Fruit fly (Drosophila melanogaster): ENCODE results near the gene Vml.

Vml gene

dm6 chrX:2296230-2297044, 20.8 kb downstream of the Vml start (continued):
- TF ChIP-seq CG9215 (GFP tag; IDR thresholded peaks at IDR 0.05) (peak; percentile 85), Xbp1 (GFP tag; optimal IDR thresholded peaks at IDR 0.05) (peak; percentile 92), mld (GFP tag; IDR thresholded peaks at IDR 0.05; ENCODE audit: partially characterized antibody) (no peak), da (GFP tag; optimal IDR thresholded peaks at IDR 0.05) (peak; percentile 89), pita (GFP tag; optimal IDR thresholded peaks at IDR 0.05) (no peak), jigr1 (GFP tag; IDR thresholded peaks at IDR 0.05) (no peak; the same call in 1 of the 3 replicates), MTF-1 (GFP tag; optimal IDR thresholded peaks at IDR 0.05; ENCODE audit: borderline replicate concordance) (peak; percentile 63), E2f1 (GFP tag; IDR thresholded peaks at IDR 0.05) (peak; percentile 64; the same call in 1 of the 2 replicates), pum (GFP tag; optimal IDR thresholded peaks at IDR 0.05) (peak; percentile 94), Dip3 (GFP tag; optimal IDR thresholded peaks at IDR 0.05) (peak; percentile 81), Eip74EF (GFP tag; optimal IDR thresholded peaks at IDR 0.05) (peak in 1 of 2 experiments; percentile 94), Dek (tag; optimal IDR thresholded peaks at IDR 0.05) (peak; percentile 87), Ets65A (GFP tag) (peak; percentile 99), CG4820 (GFP tag; optimal IDR thresholded peaks at IDR 0.05) (peak; percentile 92), CG11398 (GFP tag; optimal IDR thresholded peaks at IDR 0.05) (peak; percentile 95), Mad (GFP tag; optimal IDR thresholded peaks at IDR 0.05) (peak; percentile 89), CG17612 (GFP tag; IDR thresholded peaks at IDR 0.05) (peak; percentile 41; the same call in 1 of the 2 replicates), CG3847 (GFP tag; IDR thresholded peaks at IDR 0.05) (peak; percentile 83), CG11504 (tag; optimal IDR thresholded peaks at IDR 0.05) (peak; percentile 95), CG12391 (tag; optimal IDR thresholded peaks at IDR 0.05) (peak; percentile 91), corto (GFP tag; optimal IDR thresholded peaks at IDR 0.05) (no peak), CG6765 (GFP tag; optimal IDR thresholded peaks at IDR 0.05) (peak; percentile 82), crp (GFP tag; optimal IDR thresholded peaks at IDR 0.05) (peak in 1 of 2 experiments; percentile 60), Spps (tag; optimal IDR thresholded peaks at IDR 0.05) (peak; percentile 83), row (GFP tag; IDR thresholded peaks at IDR 0.05) (peak; percentile 94), tio (GFP tag; optimal IDR thresholded peaks at IDR 0.05) (peak; percentile 96), CG42726 (GFP tag; IDR thresholded peaks at IDR 0.05; ENCODE audit: partially characterized antibody) (no peak), HmgD (GFP tag; optimal IDR thresholded peaks at IDR 0.05) (peak; percentile 88), bsh (GFP tag; optimal IDR thresholded peaks at IDR 0.05) (peak; percentile 90 to 91), Awh (GFP tag; IDR thresholded peaks at IDR 0.05) (peak; percentile 61; the same call in 1 of the 2 replicates), gt (GFP tag; IDR thresholded peaks at IDR 0.05) (peak; percentile 54), eve (GFP tag; optimal IDR thresholded peaks at IDR 0.05) (peak; percentile 33 to 99), CG11247 (GFP tag; IDR thresholded peaks at IDR 0.05) (peak; percentile 62; the same call in 1 of the 2 replicates), CG8924 (tag; optimal IDR thresholded peaks at IDR 0.05) (peak; percentile 96), ro (GFP tag; IDR thresholded peaks at IDR 0.05) (0 out of 2 replicates have a peak, but pooled peaks have one; percentile 32), run (tag; optimal IDR thresholded peaks at IDR 0.05) (peak; percentile 91), Deaf1 (tag; optimal IDR thresholded peaks at IDR 0.05) (peak; percentile 72), gsb (GFP tag; IDR thresholded peaks at IDR 0.05) (0 out of 2 replicates have a peak, but pooled peaks have one; percentile 53), CG12942 (GFP tag; optimal IDR thresholded peaks at IDR 0.05) (peak; percentile 91), ftz-f1 (GFP tag; optimal IDR thresholded peaks at IDR 0.05) (no peak), CG17361 (GFP tag; IDR thresholded peaks at IDR 0.05) (peak; percentile 99), HLH3B (GFP tag; IDR thresholded peaks at IDR 0.05) (peak; percentile 72; the same call in 1 of the 2 replicates), z (GFP tag; IDR thresholded peaks at IDR 0.05) (peak; percentile 68; the same call in 1 of the 3 replicates), CG13123 (GFP tag; optimal IDR thresholded peaks at IDR 0.05) (peak; percentile 83), tx (GFP tag; optimal IDR thresholded peaks at IDR 0.05) (peak; percentile 94), Bteb2 (GFP tag; optimal IDR thresholded peaks at IDR 0.05) (peak; percentile 85), CG7357 (GFP tag; IDR thresholded peaks at IDR 0.05) (peak; percentile 80), CG15696 (tag; optimal IDR thresholded peaks at IDR 0.05) (peak; percentile 89)

Data from whole organism, embryonic.